Worm (Caenorhabditis elegans): ENCODE measurements around the gene abu-8.

abu-8 gene

DNA sequence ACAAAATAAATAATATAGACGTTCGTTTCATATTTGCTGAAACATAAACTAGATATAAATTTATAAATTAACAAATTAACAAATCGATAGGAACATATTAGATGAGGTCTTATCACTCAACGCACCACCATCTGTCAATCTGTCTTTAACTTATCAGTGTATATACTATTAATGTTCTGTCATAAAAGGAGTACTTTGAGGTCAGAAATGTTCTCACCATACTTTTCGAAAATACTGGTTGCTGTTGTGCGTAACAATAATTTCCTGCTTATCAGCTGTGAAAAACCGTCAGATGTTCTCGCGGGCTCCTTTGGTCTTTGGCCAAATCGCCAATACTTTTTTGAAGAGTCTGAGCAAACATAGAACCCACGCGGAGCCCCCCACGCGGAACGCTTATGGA, 1.9 kb downstream of the abu-8 start, which contains the start of gene C03A7.13 (continued):
- no peak for TF ChIP-seq dpl-1 (GFP tag; optimal IDR thresholded peaks at IDR 0.05)
- 0 out of 2 replicates have a peak, but pooled peaks have one; percentile 20 for TF ChIP-seq ceh-20 (GFP tag; IDR thresholded peaks at IDR 0.05)
- TF ChIP-seq hlh-30 (tag; optimal IDR thresholded peaks at IDR 0.05; ENCODE audit: insufficient read depth), result no peak
- no peak for TF ChIP-seq madf-9 (GFP tag; conservative IDR thresholded peaks at IDR 0.05)
- no peak for TF ChIP-seq rbr-2 (tag; optimal IDR thresholded peaks at IDR 0.05)
- no peak for TF ChIP-seq mxl-3 (GFP tag; optimal IDR thresholded peaks at IDR 0.05)
- TF ChIP-seq D1046.2 (GFP tag; IDR thresholded peaks at IDR 0.05), result no peak
- no peak for TF ChIP-seq nhr-111 (GFP tag; optimal IDR thresholded peaks at IDR 0.05)
- no peak for TF ChIP-seq T20F7.1 (GFP tag; optimal IDR thresholded peaks at IDR 0.05)
- no peak for TF ChIP-seq ceh-82 (tag; optimal IDR thresholded peaks at IDR 0.05)

ce11 chrV:5181612-5182011, 12.8 kb downstream of the abu-8 start, which contains the start of gene C03A7.2:
C03A7.2 (plus strand) TSS chrV:5181912.
- no peak for TF ChIP-seq F49E8.2 (tag; optimal IDR thresholded peaks at IDR 0.05; ENCODE audit: borderline replicate concordance)
- no peak for TF ChIP-seq madf-9 (GFP tag; conservative IDR thresholded peaks at IDR 0.05)
- TF ChIP-seq Y105C5A.15 (GFP tag; IDR thresholded peaks at IDR 0.05), result no peak
- no peak for TF ChIP-seq F44E2.7 (GFP tag; IDR thresholded peaks at IDR 0.05)

DNA sequence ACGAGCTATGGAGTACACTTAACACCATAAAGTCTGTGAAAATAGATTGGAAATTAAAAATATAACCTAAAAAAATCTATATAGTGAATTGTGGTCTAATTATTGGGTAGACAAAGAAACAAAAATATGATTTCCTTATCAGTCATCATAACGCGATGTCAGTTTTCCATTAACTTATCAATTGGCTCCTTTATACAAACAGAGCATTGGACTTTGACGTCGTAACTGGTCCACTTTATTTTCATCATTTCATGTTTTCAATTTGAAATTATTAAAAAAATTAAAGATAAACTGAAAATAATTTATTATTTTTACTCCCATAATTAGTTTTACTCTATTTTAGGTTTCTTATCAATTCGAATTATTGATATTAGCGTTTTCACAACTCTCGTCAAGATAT, 16.4 kb downstream of the abu-8 start:
- TF ChIP-seq hlh-30 (tag; optimal IDR thresholded peaks at IDR 0.05; ENCODE audit: insufficient read depth) (no peak), dve-1 (tag; optimal IDR thresholded peaks at IDR 0.05; ENCODE audit: insufficient read depth) (peak; percentile 46), lsy-2 (tag; optimal IDR thresholded peaks at IDR 0.05) (no peak), lin-13 (GFP tag; optimal IDR thresholded peaks at IDR 0.05) (no peak), pqm-1 (tag; optimal IDR thresholded peaks at IDR 0.05) (no peak), F10B5.3 (tag; optimal IDR thresholded peaks at IDR 0.05) (no peak), zip-11 (GFP tag; IDR thresholded peaks at IDR 0.05) (no peak), nhr-11 (tag; optimal IDR thresholded peaks at IDR 0.05) (no peak), nhr-28 (tag; optimal IDR thresholded peaks at IDR 0.05) (peak; percentile 38), madf-9 (GFP tag; conservative IDR thresholded peaks at IDR 0.05) (no peak), lin-39 (tag; optimal IDR thresholded peaks at IDR 0.05) (no peak), zip-2 (tag; optimal IDR thresholded peaks at IDR 0.05) (no peak), ceh-32 (tag; optimal IDR thresholded peaks at IDR 0.05; ENCODE audit: poor library complexity) (no peak), lim-7 (GFP tag; IDR thresholded peaks at IDR 0.05) (no peak), attf-4 (tag; optimal IDR thresholded peaks at IDR 0.05) (no peak), mep-1 (tag; optimal IDR thresholded peaks at IDR 0.05) (no peak), ces-1 (GFP tag; optimal IDR thresholded peaks at IDR 0.05) (no peak), mes-2 (tag; optimal IDR thresholded peaks at IDR 0.05; ENCODE audit: poor library complexity, severe bottlenecking) (no peak), lin-15B (tag; optimal IDR thresholded peaks at IDR 0.05) (no peak), saeg-2 (GFP tag; IDR thresholded peaks at IDR 0.05) (no peak), daf-16 (GFP tag; optimal IDR thresholded peaks at IDR 0.05) (no peak), daf-16 (tag; optimal IDR thresholded peaks at IDR 0.05) (peak; percentile 78), ceh-82 (tag; optimal IDR thresholded peaks at IDR 0.05) (no peak)

- no peak for TF ChIP-seq ztf-7 (tag; optimal IDR thresholded peaks at IDR 0.05)
- TF ChIP-seq dve-1 (tag; optimal IDR thresholded peaks at IDR 0.05; ENCODE audit: insufficient read depth), result peak; percentile 40
- peak; percentile 77 for TF ChIP-seq aha-1 (tag)
- no peak for TF ChIP-seq snpc-4 (tag; optimal IDR thresholded peaks at IDR 0.05)
- TF ChIP-seq nhr-28 (tag; optimal IDR thresholded peaks at IDR 0.05), result peak; percentile 85
- no peak for TF ChIP-seq mxl-3 (GFP tag; optimal IDR thresholded peaks at IDR 0.05)
Measured at ce11 chrV:5177209-5177608, 17.2 kb downstream of the abu-8 start, which contains the start of gene ugt-51. ugt-51 (minus strand) TSS chrV:5177309.
